Fruit fly (Drosophila melanogaster): Measurements from ENCODE around the gene Gr77a.

Gene Gr77a

DNA sequence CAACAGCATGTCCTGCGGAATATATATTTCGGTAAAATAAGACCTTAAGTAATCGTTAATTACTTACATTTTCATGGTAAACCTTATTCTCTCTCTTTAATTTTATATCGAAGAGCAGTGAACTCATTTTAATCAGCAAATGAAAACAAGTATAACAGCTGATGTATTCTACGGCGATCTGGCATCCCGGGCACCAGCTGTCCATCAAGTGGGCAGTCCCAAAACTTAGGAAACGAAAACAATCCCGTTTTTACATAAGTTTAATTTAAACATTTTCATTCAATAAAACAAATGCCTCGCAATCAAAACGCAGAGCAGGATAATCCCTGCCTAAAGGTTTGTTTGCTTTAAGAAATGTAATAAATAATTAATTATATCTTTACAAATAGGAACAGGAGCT is 30.1 kb upstream of the Gr77a start, which contains the start of the genes CG4074 and CG4186:
Gene CG4074, minus strand, starts transcription at position 151 of the 400 bp plus-strand sequence.
Gene CG4186, plus strand, starts transcription at position 237 of the 400 bp plus-strand sequence.
- no peak for TF ChIP-seq psq (optimal IDR thresholded peaks at IDR 0.05)
- no peak for TF ChIP-seq Sin3A (optimal IDR thresholded peaks at IDR 0.05)
- TF ChIP-seq ttk (optimal IDR thresholded peaks at IDR 0.05): no peak
- no peak for TF ChIP-seq Myc (optimal IDR thresholded peaks at IDR 0.05)
- TF ChIP-seq insv (optimal IDR thresholded peaks at IDR 0.05): no peak
- TF ChIP-seq h (optimal IDR thresholded peaks at IDR 0.05): no peak

DNA sequence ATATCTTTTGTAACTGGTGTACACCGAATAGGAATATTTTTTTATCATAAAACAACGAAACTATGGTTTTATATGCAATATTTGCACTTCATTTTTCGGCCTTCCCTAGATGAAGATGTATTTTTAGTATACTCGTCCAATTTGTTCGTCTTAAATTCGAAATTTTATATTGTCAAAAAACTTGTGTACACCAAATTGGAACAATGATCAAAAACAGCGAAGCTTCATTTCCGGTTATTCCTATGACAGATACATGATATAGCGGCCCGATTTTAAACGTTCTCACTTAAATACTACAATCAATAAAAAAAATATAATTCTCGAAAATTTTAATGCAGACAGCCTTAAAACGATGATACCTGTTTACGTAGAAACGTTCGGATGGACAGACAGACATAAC is 28.0 kb upstream of the Gr77a start:
- TF ChIP-seq Sin3A (optimal IDR thresholded peaks at IDR 0.05) (no peak), Myc (optimal IDR thresholded peaks at IDR 0.05) (no peak), psq (optimal IDR thresholded peaks at IDR 0.05) (no peak), h (optimal IDR thresholded peaks at IDR 0.05) (no peak), insv (optimal IDR thresholded peaks at IDR 0.05) (no peak), ttk (optimal IDR thresholded peaks at IDR 0.05) (no peak)

DNA sequence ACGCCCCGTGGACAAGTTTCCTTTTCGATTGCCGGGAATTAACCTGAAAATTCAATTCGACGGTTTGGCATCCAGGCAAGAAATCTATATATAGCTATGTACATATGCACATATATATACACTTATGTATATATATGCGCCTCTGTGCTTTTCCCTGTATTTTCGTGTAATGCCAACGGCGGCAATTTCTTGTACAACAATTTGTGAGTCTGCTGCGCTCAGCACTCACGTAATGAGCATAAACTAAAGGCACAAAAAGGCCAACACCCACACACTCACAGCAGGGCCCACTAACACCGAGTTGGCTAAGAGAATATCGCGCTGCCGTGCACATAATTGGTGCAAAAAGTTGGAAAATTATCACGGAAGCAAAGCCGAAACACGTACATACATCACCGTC is 22.3 kb upstream of the Gr77a start:
- no peak for TF ChIP-seq psq (optimal IDR thresholded peaks at IDR 0.05)
- TF ChIP-seq h (optimal IDR thresholded peaks at IDR 0.05): no peak
- no peak for TF ChIP-seq Sin3A (optimal IDR thresholded peaks at IDR 0.05)
- TF ChIP-seq insv (optimal IDR thresholded peaks at IDR 0.05): no peak

DNA sequence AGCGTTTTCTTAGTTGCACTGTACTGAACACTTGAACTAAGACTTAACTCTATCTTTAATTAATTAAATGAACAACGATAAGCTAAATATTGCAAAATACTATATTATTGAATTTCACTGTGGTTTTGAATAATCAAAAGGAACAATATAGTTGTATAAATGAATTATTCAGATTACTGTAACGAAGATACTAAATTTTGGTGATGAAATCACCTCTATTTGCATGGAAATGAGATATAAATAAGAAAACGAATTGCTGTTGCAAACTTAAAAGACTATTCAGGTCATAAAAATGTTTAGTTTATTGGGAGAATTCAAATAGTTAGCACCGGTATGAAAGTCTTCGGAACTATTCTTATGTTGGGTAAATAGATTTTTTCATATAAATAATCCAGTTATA is 19.4 kb upstream of the Gr77a start, which contains the start of gene CG43251:
Gene CG43251, plus strand, starts transcription at position 301 of the 400 bp plus-strand sequence.
- TF ChIP-seq psq (optimal IDR thresholded peaks at IDR 0.05) (no peak), Sin3A (optimal IDR thresholded peaks at IDR 0.05) (no peak), h (optimal IDR thresholded peaks at IDR 0.05) (no peak), Myc (optimal IDR thresholded peaks at IDR 0.05) (no peak), ttk (optimal IDR thresholded peaks at IDR 0.05) (no peak), insv (optimal IDR thresholded peaks at IDR 0.05) (no peak)

DNA sequence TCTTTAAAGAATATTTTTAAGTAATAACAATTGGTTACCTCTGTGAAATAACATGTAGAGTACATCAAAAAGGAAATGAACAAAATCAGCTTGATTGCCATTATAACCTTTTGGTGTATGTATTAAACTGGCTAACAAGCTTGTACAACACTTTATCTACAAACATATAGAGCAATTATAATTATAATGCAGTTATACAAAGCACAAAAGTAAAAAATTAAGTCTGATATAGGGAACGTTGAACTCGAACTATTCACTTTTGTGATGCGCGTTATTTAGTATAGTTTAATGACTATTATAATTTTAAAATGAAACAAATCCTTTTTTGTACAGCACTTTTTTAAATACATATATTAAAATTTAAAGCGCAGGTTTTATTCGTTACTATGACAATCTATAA is 16.4 kb upstream of the Gr77a start, which contains the start of gene CG33912:
Gene CG33912, minus strand, starts transcription at position 101 of the 400 bp plus-strand sequence.
- TF ChIP-seq Myc (optimal IDR thresholded peaks at IDR 0.05) (no peak), insv (optimal IDR thresholded peaks at IDR 0.05) (no peak), psq (optimal IDR thresholded peaks at IDR 0.05) (no peak)

DNA sequence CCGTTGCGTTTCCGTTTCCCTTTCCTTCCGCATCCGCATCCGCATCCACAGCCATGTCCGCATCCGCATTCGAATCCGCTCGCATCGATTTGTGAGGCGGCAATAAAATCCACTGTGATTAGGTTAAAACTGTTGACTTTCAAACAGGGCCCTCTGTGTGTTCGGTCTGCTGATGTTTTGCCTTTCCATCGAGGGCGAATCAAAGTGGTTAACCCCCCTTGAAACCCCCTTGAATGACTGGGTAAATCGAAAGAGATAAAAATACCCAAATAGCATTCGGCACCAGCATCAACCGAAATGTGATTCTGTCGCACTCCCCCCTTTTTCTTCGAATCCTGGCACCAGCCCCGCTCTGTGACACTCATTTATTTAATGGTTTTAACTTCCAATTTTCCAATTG is 13.7 kb upstream of the Gr77a start:
- TF ChIP-seq Sin3A (optimal IDR thresholded peaks at IDR 0.05) (no peak), insv (optimal IDR thresholded peaks at IDR 0.05) (no peak), h (optimal IDR thresholded peaks at IDR 0.05) (no peak), psq (optimal IDR thresholded peaks at IDR 0.05) (no peak), Myc (optimal IDR thresholded peaks at IDR 0.05) (no peak), ttk (optimal IDR thresholded peaks at IDR 0.05) (no peak)

DNA sequence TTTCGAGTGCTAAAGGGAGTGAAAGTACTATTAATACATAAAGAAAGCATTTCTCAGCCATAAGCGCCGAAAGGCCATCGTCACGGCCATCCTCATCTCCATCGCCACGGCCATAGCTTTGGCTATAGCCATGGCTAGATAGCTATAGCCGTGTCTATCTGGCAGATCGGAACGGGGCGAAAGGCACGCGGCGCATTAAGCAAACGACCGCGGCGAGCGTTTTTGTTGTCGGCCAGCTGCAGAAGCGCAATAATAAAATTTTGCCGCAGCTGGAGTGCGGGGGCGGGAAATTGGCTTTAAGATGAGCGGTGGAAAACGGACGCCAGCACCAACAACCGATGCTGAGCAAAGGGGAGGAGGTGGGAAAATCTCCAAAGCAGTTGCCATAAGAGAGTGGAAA is 11.2 kb upstream of the Gr77a start:
- TF ChIP-seq h (optimal IDR thresholded peaks at IDR 0.05): no peak
- TF ChIP-seq ttk (optimal IDR thresholded peaks at IDR 0.05): no peak
- TF ChIP-seq Sin3A (optimal IDR thresholded peaks at IDR 0.05): no peak
- TF ChIP-seq psq (optimal IDR thresholded peaks at IDR 0.05): no peak
- TF ChIP-seq insv (optimal IDR thresholded peaks at IDR 0.05): no peak
- no peak for TF ChIP-seq Myc (optimal IDR thresholded peaks at IDR 0.05)

DNA sequence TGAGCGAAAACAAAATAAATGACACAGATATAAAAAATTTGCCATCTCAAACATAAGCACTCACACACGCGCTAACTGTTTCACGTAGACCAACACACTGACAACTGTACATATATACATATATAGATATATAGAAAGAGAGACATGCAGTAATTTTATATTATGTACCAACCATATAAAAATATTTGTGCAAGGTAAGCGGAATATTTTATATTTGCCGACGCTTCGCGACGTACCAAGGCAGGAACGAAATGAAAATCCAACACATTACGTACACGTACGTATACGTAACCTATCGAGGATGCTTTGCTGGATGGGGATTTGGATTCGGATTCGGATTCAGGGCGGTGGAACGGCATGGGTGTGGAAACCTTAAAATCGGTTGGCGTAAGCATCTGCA is 9.3 kb upstream of the Gr77a start:
- TF ChIP-seq insv (optimal IDR thresholded peaks at IDR 0.05) (no peak), Myc (optimal IDR thresholded peaks at IDR 0.05) (no peak), Sin3A (optimal IDR thresholded peaks at IDR 0.05) (no peak), psq (optimal IDR thresholded peaks at IDR 0.05) (no peak), ttk (optimal IDR thresholded peaks at IDR 0.05) (no peak), h (optimal IDR thresholded peaks at IDR 0.05) (no peak)

DNA sequence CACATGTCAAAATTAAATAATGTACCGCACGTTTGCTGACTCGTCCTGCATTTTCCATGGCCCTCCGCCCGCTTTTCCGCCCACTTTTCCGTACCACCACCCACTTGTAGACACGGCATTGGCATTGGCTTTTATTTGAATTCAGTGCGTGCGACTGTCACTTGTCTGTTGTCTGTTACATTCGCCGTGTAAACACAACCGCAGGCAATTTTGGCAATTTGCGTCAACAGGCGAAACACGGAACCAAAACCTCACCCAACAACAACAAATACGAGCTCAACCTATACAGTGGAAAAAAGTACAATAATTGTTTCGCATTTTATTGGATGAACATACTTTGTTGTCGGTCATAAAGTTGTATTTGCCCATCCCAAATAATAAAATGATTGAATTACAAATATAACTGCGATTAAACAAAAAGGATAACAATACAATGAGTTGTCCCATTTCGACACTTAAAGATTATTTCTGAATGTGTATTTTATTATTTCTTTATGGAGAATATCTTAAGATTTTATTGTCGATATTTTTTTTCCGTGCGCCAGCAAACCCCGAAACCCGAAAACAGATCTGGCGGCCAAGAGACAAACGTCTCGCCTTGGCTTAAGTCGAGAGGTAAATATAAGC is 8.2 kb upstream of the Gr77a start:
- TF ChIP-seq insv (optimal IDR thresholded peaks at IDR 0.05): no peak
- no peak for TF ChIP-seq psq (optimal IDR thresholded peaks at IDR 0.05)
- TF ChIP-seq ttk (optimal IDR thresholded peaks at IDR 0.05): no peak
- TF ChIP-seq Sin3A (optimal IDR thresholded peaks at IDR 0.05): no peak
- no peak for TF ChIP-seq Myc (optimal IDR thresholded peaks at IDR 0.05)
- TF ChIP-seq h (optimal IDR thresholded peaks at IDR 0.05): no peak

DNA sequence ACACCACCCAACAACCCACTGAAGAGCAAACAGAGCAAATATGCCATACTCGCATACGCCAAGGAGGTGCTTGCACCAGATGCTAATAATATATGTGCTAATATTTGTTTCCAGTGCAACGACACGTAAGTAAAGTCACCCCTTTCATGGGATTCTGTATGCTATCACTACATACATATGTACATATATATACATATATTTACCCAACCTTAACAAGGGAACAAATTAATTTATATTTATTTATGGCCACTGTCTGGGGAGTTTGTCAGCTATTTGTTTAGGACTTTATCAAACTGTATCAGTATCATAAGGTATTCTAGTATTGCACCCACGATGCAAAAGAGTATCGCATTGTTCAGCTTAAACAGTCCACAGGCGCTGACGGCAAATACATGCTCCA is 1.9 kb downstream of the Gr77a start:
- TF ChIP-seq Sin3A (optimal IDR thresholded peaks at IDR 0.05): no peak
- TF ChIP-seq insv (optimal IDR thresholded peaks at IDR 0.05): no peak
- TF ChIP-seq ttk (optimal IDR thresholded peaks at IDR 0.05): no peak
- TF ChIP-seq psq (optimal IDR thresholded peaks at IDR 0.05): no peak
- no peak for TF ChIP-seq Myc (optimal IDR thresholded peaks at IDR 0.05)
- TF ChIP-seq h (optimal IDR thresholded peaks at IDR 0.05): no peak

DNA sequence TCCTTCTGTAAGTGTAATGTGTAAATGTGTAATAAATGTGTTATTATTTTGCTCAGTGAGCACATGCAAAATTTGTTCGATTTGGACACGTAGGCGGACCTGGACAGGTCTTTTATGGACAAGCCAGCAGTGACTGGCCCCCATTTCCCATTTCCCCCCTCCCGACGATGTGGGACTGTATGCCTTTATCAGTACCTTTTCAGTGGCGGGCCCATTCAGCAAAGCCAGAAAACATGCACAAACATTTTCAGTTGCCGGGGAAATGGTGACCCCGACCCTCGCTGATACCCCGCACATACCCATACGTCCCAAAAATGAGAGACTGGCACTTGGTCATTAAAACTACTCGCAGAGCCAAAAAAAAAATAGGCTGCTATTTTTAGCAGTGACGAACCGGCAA is 3.0 kb downstream of the Gr77a start:
- no peak for TF ChIP-seq Myc (optimal IDR thresholded peaks at IDR 0.05)

DNA sequence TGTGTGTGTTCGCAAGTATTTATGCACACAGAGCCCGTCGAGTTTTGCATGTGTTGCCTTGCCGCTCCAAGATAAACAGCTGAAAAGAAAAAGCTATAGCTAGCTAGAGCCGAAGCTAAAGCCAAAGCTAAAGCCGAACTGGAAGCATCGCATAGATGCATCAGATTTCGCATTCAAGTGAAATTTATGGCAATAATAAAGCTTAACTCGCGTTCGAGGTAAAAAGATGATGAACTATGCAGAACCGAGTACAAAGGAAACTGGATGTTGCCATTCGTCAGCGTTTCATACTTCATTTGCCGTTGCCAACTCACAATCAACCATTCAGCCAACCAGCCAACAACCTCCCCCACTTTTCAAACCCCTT is 5.0 kb downstream of the Gr77a start:
- TF ChIP-seq ttk (optimal IDR thresholded peaks at IDR 0.05) (no peak), Myc (optimal IDR thresholded peaks at IDR 0.05) (no peak), Sin3A (optimal IDR thresholded peaks at IDR 0.05) (no peak), insv (optimal IDR thresholded peaks at IDR 0.05) (no peak), h (optimal IDR thresholded peaks at IDR 0.05) (no peak), psq (optimal IDR thresholded peaks at IDR 0.05) (no peak)

DNA sequence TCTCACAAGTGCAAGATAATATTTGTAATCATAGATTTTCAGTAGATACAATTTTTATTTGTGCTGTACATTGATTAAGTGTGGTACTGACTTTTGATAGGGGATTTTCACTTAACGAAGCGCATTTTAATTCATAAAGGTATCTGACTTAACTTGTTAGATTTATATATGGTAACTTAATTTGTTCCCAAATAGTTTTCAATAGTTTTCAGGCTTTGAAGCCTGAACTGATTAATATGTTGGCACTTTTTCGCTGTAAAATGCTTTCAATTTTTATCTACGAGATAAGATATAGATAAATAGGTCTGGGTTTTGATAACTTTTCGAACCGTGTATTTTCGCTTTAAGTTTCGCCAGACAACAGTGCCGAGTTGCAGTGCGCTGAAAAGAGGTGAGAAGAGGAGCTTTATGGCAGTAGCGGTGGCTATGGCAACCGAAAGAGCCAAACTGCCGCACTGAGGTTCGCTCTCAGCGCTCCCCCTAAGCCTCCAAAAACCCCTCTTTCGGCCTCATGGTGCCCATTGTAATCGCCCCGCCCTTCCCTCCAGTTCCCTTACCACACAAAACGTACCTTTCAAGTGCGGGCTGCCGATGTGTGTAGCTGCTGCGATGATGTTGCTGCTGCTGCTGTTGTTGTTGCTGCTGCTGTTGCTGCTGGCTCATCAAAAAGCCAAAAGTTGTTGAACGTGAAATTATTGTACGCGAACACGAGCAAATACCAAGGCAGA is 5.5 kb downstream of the Gr77a start:
- TF ChIP-seq ttk (optimal IDR thresholded peaks at IDR 0.05) (no peak), psq (optimal IDR thresholded peaks at IDR 0.05) (no peak), h (optimal IDR thresholded peaks at IDR 0.05) (no peak), Sin3A (optimal IDR thresholded peaks at IDR 0.05) (no peak), insv (optimal IDR thresholded peaks at IDR 0.05) (no peak), Myc (optimal IDR thresholded peaks at IDR 0.05) (no peak)
